Fruit fly (Drosophila melanogaster): ENCODE measurements around the gene Sik2.

- TF ChIP-seq CG8478 (optimal IDR thresholded peaks at IDR 0.05) (no peak), psq (optimal IDR thresholded peaks at IDR 0.05) (no peak), usp (GFP tag; optimal IDR thresholded peaks at IDR 0.05) (no peak), Dll (optimal IDR thresholded peaks at IDR 0.05) (no peak), pan (optimal IDR thresholded peaks at IDR 0.05) (no peak)
These were observed 12.7 kb downstream of the Sik2 start for dm6 chrX:2048778-2049686.
